Fruit fly (Drosophila melanogaster): Measurements from ENCODE around the gene Peritrophin-15b.

Gene Peritrophin-15b

DNA sequence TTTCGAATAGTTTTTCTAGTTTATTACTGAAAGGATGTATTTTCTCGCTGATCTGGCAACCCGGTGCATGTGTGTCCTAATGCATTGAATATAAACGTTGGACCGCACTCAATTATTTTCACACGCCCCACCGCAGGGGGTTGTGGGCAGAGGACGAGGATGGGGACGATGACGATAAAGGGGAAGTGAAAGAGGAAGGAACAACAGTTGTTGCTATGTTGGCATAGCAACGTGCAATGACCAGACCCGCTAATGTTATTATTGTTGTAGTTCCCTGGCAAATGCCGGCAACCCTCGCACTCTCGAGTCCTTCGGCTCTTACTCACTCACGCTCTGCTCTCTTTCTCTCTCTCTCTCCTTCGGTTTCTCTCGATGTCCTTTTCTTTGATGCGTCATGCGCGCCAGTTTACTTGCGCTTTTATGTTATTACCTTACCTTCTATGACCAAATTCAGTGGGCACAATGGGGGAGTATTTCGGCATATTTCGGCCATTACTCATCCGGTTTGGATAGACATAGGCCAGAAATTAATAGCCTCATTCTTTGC is 30.0 kb upstream of the Peritrophin-15b start (continued):
- TF ChIP-seq CG6765 (GFP tag; optimal IDR thresholded peaks at IDR 0.05) (no peak), Sry-δ (GFP tag; optimal IDR thresholded peaks at IDR 0.05) (no peak), CG14965 (GFP tag; optimal IDR thresholded peaks at IDR 0.05; ENCODE audit: borderline replicate concordance) (no peak), pnt (GFP tag; optimal IDR thresholded peaks at IDR 0.05) (no peak), sens (GFP tag) (peak; percentile 44), MTF-1 (GFP tag; optimal IDR thresholded peaks at IDR 0.05; ENCODE audit: borderline replicate concordance) (no peak), CTCF (GFP tag; optimal IDR thresholded peaks at IDR 0.05) (no peak), CG33213 (GFP tag; optimal IDR thresholded peaks at IDR 0.05) (no peak), CG1832 (GFP tag; optimal IDR thresholded peaks at IDR 0.05) (peak; percentile 27), Ets65A (GFP tag) (no peak), CG10147 (GFP tag; optimal IDR thresholded peaks at IDR 0.05) (no peak), org-1 (GFP tag; optimal IDR thresholded peaks at IDR 0.05) (no peak), gfzf (GFP tag; optimal IDR thresholded peaks at IDR 0.05) (no peak), MESR4 (GFP tag; optimal IDR thresholded peaks at IDR 0.05) (no peak), chinmo (GFP tag; IDR thresholded peaks at IDR 0.05; ENCODE audit: partially characterized antibody) (0 out of 4 replicates have a peak, but pooled peaks have one; percentile 13), CG15073 (GFP tag; optimal IDR thresholded peaks at IDR 0.05) (no peak), ro (GFP tag; IDR thresholded peaks at IDR 0.05) (no peak), CG18262 (tag; optimal IDR thresholded peaks at IDR 0.05) (no peak), Gsc (GFP tag; IDR thresholded peaks at IDR 0.05) (no peak), ham (GFP tag; IDR thresholded peaks at IDR 0.05) (no peak), lola (GFP tag; optimal IDR thresholded peaks at IDR 0.05) (no peak), Opbp (GFP tag; IDR thresholded peaks at IDR 0.05; ENCODE audit: partially characterized antibody) (no peak), ap (GFP tag; IDR thresholded peaks at IDR 0.05) (0 out of 2 replicates have a peak, but pooled peaks have one; percentile 11), H2.0 (GFP tag; IDR thresholded peaks at IDR 0.05) (no peak), klu (GFP tag; IDR thresholded peaks at IDR 0.05) (no peak), CG6683 (GFP tag; optimal IDR thresholded peaks at IDR 0.05) (no peak), scrt (GFP tag; optimal IDR thresholded peaks at IDR 0.05) (peak; percentile 79), Side (GFP tag; optimal IDR thresholded peaks at IDR 0.05) (no peak), stc (GFP tag; IDR thresholded peaks at IDR 0.05) (no peak), bigmax (GFP tag; optimal IDR thresholded peaks at IDR 0.05) (no peak), seq (GFP tag; IDR thresholded peaks at IDR 0.05) (peak; percentile 14; the same call in 1 of the 2 replicates), pros (GFP tag; optimal IDR thresholded peaks at IDR 0.05) (peak; percentile 73), HLH54F (GFP tag; optimal IDR thresholded peaks at IDR 0.05) (no peak), nerfin-1 (tag; optimal IDR thresholded peaks at IDR 0.05) (peak; percentile 55), crp (GFP tag; optimal IDR thresholded peaks at IDR 0.05) (no peak), D19A (tag; optimal IDR thresholded peaks at IDR 0.05) (no peak), CG16863 (GFP tag; optimal IDR thresholded peaks at IDR 0.05) (no peak), PHDP (tag; optimal IDR thresholded peaks at IDR 0.05) (no peak), ems (GFP tag; optimal IDR thresholded peaks at IDR 0.05) (no peak), CG12942 (GFP tag; optimal IDR thresholded peaks at IDR 0.05) (no peak)

DNA sequence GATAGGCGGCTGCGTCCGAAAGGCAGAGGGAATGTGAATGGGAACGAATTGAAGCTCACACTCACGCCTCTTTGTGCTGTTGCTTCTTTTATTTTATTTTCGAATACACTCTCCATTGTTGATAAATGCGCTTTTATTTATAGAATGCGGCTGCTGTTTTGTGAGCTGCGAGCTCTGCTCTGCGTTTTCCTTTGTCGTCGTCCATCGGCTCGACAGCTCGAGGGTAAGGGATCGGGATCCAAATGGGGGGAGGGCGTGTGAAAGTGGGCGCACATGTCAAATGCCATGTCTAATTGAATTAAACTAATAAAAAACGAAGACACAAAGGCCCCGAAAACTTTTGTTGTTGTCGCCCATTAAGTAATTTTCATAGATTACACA is 29.3 kb upstream of the Peritrophin-15b start:
- no peak for TF ChIP-seq Mes4 (GFP tag; optimal IDR thresholded peaks at IDR 0.05)
- TF ChIP-seq wor (GFP tag; IDR thresholded peaks at IDR 0.05): no peak
- no peak for TF ChIP-seq MTF-1 (GFP tag; optimal IDR thresholded peaks at IDR 0.05; ENCODE audit: borderline replicate concordance)
- peak; percentile 25; the same call in 1 of the 2 replicates for TF ChIP-seq Xrp1 (GFP tag; IDR thresholded peaks at IDR 0.05)
- no peak for TF ChIP-seq CG11093 (GFP tag; IDR thresholded peaks at IDR 0.05)
- TF ChIP-seq E2f2 (GFP tag; IDR thresholded peaks at IDR 0.05): no peak
- TF ChIP-seq crol (GFP tag; IDR thresholded peaks at IDR 0.05): 0 out of 2 replicates have a peak, but pooled peaks have one; percentile 18
- TF ChIP-seq CG8290 (GFP tag; optimal IDR thresholded peaks at IDR 0.05): no peak
- no peak for TF ChIP-seq CG8290 (tag; optimal IDR thresholded peaks at IDR 0.05)
- no peak for TF ChIP-seq disco-r (GFP tag; optimal IDR thresholded peaks at IDR 0.05)
- no peak for TF ChIP-seq ranshi (GFP tag; IDR thresholded peaks at IDR 0.05)
- peak; percentile 12 for TF ChIP-seq D19A (tag; optimal IDR thresholded peaks at IDR 0.05)
- TF ChIP-seq chinmo (GFP tag; IDR thresholded peaks at IDR 0.05; ENCODE audit: partially characterized antibody): no peak
- TF ChIP-seq CG4360 (GFP tag; IDR thresholded peaks at IDR 0.05): peak; percentile 21; the same call in 1 of the 2 replicates
- TF ChIP-seq CG14014 (GFP tag; IDR thresholded peaks at IDR 0.05): no peak
- TF ChIP-seq CG17359 (tag; optimal IDR thresholded peaks at IDR 0.05): no peak
- TF ChIP-seq stc (GFP tag; IDR thresholded peaks at IDR 0.05): no peak
